Worm (Caenorhabditis elegans) whole organism, young adult: Measurements from ENCODE around the gene nhr-253.

ENCODE experiments used
- atf-7 ChIP-seq: sonication (generic microtip); optimal IDR thresholded peaks from 2 replicates; lab custom pipeline; 2017; ENCODE audit warnings: mild to moderate bottlenecking, missing genetic modification characterization, missing compliant biosample characterization
- ceh-79 ChIP-seq: sonication (generic microtip); optimal IDR thresholded peaks from 2 replicates; lab custom pipeline; 2017; ENCODE audit warnings: mild to moderate bottlenecking, missing genetic modification characterization, missing compliant biosample characterization
- ceh-91 ChIP-seq: fragments of 200-800 bp; sonication (Bioruptor generic); IDR thresholded peaks from 2 replicates; pipeline ENCODE4 v1.3.6; 2022; ENCODE audit warnings: missing genetic modification reagents, missing genetic modification characterization, missing compliant biosample characterization
- ekl-4 ChIP-seq: fragments of 200-800 bp; sonication (Bioruptor generic); IDR thresholded peaks from 2 replicates; pipeline ENCODE4 v1.3.6; 2022; ENCODE audit warnings: missing genetic modification reagents, missing genetic modification characterization, missing compliant biosample characterization
- pha-4 ChIP-seq: fragments of 150-350 bp; sonication (generic microtip); optimal IDR thresholded peaks from 2 replicates; lab custom pipeline; 2014; ENCODE audit warnings: missing biosample characterization, missing genetic modification reagents, missing genetic modification characterization

- TF ChIP-seq ceh-79 (tag; lab: Kevin White, UChicago) (no peak), pha-4 (tag; lab: Kevin White, UChicago) (no peak), ekl-4 (GFP tag; lab: Robert Waterston, UW) (no peak), ceh-91 (GFP tag; lab: Robert Waterston, UW) (no peak), atf-7 (tag; lab: Kevin White, UChicago) (no peak)
Observed at ce11 chrV:446574-446973, 50.2 kb downstream of the nhr-253 start, which contains the start of gene srh-34.
